Worm (Caenorhabditis elegans): Measurements from ENCODE around the gene pkc-1.

- TF ChIP-seq fos-1 (tag; optimal IDR thresholded peaks at IDR 0.05) (no peak), nhr-6 (tag; optimal IDR thresholded peaks at IDR 0.05) (no peak), ama-1 (optimal IDR thresholded peaks at IDR 0.05) (no peak), lin-13 (GFP tag; optimal IDR thresholded peaks at IDR 0.05) (no peak)
These were observed 7.7 kb downstream of the pkc-1 start for ce11 chrV:12024273-12024672.

All from whole organism, L2 larva.